Worm (Caenorhabditis elegans): ENCODE results near the gene arf-5.

arf-5 gene

DNA sequence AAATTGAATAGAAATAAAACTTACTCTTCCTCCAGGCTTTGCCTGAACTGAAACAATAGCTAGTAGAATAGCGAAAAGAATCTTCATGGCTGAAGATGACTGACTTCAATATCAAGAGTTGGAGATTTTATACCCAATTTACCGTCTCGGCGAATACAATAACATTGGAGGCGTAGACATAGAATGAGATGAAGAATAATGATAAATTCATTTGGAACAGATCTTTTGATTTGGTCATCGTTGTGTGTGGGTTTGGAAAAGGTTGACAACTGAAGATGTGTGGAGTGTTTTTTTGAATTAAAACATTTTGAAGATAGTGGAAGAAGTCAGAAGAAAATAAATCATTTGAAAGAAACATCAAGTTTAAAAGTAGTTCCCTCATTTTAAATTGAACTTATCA, 6.1 kb upstream of the arf-5 start, which contains the start of gene F57H12.6:
TSS of gene F57H12.6 (minus strand) at position 101 of the 400 bp plus-strand sequence.
- TF ChIP-seq unc-39 (tag; optimal IDR thresholded peaks at IDR 0.05), result no peak
- no peak for TF ChIP-seq ama-1 (optimal IDR thresholded peaks at IDR 0.05)
- TF ChIP-seq eor-1 (tag; optimal IDR thresholded peaks at IDR 0.05), result no peak
- TF ChIP-seq hmg-11 (tag; optimal IDR thresholded peaks at IDR 0.05), result no peak
- TF ChIP-seq sea-2 (GFP tag; optimal IDR thresholded peaks at IDR 0.05), result no peak
- no peak for TF ChIP-seq nhr-11 (tag; optimal IDR thresholded peaks at IDR 0.05)
- no peak for TF ChIP-seq zag-1 (tag; optimal IDR thresholded peaks at IDR 0.05)
- TF ChIP-seq mdl-1 (tag; optimal IDR thresholded peaks at IDR 0.05), result no peak
- no peak for TF ChIP-seq lsy-12 (tag; optimal IDR thresholded peaks at IDR 0.05)
- TF ChIP-seq daf-12 (tag; optimal IDR thresholded peaks at IDR 0.05), result no peak
- no peak for TF ChIP-seq elt-3 (tag; optimal IDR thresholded peaks at IDR 0.05)
- no peak for TF ChIP-seq R02D3.7 (tag; optimal IDR thresholded peaks at IDR 0.05)
- no peak for TF ChIP-seq skn-1 (tag; optimal IDR thresholded peaks at IDR 0.05)
- no peak for TF ChIP-seq ztf-4 (tag; optimal IDR thresholded peaks at IDR 0.05)
- TF ChIP-seq elt-1 (tag; optimal IDR thresholded peaks at IDR 0.05), result no peak
- no peak for TF ChIP-seq mml-1 (tag; optimal IDR thresholded peaks at IDR 0.05)
- TF ChIP-seq jun-1 (tag; optimal IDR thresholded peaks at IDR 0.05), result no peak
- TF ChIP-seq snpc-4 (tag; optimal IDR thresholded peaks at IDR 0.05), result no peak

- TF ChIP-seq nhr-25 (tag; optimal IDR thresholded peaks at IDR 0.05), result peak; percentile 14
- TF ChIP-seq ceh-28 (tag; optimal IDR thresholded peaks at IDR 0.05), result no peak
These were observed 4.8 kb upstream of the arf-5 start, which contains the start of gene ora-1 for ce11 chrIV:7977452-7977940. ora-1 (plus strand) TSS chrIV:7977890.

DNA sequence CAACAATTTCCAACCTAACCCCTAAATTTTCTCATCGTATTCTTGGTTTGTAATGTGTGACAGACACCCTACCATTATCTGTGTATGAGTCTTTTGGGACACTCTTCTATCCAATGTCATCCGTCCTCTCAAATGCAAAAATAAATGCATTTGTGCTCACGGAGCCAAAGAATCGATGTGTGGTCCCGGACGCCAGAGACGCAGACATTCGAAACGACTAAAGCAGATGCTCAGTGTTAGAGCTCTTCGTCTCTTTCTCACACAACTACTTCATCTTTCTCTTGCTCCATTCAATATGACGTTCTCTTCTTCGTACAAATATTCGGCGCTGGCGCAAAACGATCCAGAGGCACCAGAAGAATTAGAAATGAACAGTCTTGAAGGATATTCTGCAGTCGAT, 2.7 kb upstream of the arf-5 start, which contains the start of gene unc-24:
TSS of gene unc-24 (plus strand) at position 283 of the 400 bp plus-strand sequence.
- TF ChIP-seq egl-27 (tag; optimal IDR thresholded peaks at IDR 0.05) (no peak), lin-15B (tag; optimal IDR thresholded peaks at IDR 0.05) (peak; percentile 22), nfya-1 (tag; optimal IDR thresholded peaks at IDR 0.05; ENCODE audit: insufficient read depth) (peak; percentile 63), R02D3.7 (tag; optimal IDR thresholded peaks at IDR 0.05) (no peak), ceh-28 (tag; optimal IDR thresholded peaks at IDR 0.05) (no peak), elt-3 (tag; optimal IDR thresholded peaks at IDR 0.05) (no peak), lin-39 (tag; optimal IDR thresholded peaks at IDR 0.05) (peak; percentile 74), jun-1 (tag; optimal IDR thresholded peaks at IDR 0.05) (no peak), hmg-11 (tag; optimal IDR thresholded peaks at IDR 0.05) (peak; percentile 20), nhr-77 (tag; optimal IDR thresholded peaks at IDR 0.05) (no peak), aly-2 (tag; optimal IDR thresholded peaks at IDR 0.05) (no peak), sea-2 (GFP tag; optimal IDR thresholded peaks at IDR 0.05) (no peak), nhr-23 (tag; optimal IDR thresholded peaks at IDR 0.05) (no peak), ZK546.5 (tag; optimal IDR thresholded peaks at IDR 0.05) (no peak), ztf-11 (tag; optimal IDR thresholded peaks at IDR 0.05) (no peak), mdl-1 (tag; optimal IDR thresholded peaks at IDR 0.05) (no peak)

- TF ChIP-seq ama-1 (optimal IDR thresholded peaks at IDR 0.05) (peak; percentile 60), elt-1 (tag; optimal IDR thresholded peaks at IDR 0.05) (peak; percentile 83), nhr-25 (tag; optimal IDR thresholded peaks at IDR 0.05) (peak; percentile 29), nhr-237 (tag; optimal IDR thresholded peaks at IDR 0.05) (no peak), nhr-12 (tag; optimal IDR thresholded peaks at IDR 0.05) (no peak)
These were observed 695 bp downstream of the arf-5 start for ce11 chrIV:7983021-7983420.

DNA sequence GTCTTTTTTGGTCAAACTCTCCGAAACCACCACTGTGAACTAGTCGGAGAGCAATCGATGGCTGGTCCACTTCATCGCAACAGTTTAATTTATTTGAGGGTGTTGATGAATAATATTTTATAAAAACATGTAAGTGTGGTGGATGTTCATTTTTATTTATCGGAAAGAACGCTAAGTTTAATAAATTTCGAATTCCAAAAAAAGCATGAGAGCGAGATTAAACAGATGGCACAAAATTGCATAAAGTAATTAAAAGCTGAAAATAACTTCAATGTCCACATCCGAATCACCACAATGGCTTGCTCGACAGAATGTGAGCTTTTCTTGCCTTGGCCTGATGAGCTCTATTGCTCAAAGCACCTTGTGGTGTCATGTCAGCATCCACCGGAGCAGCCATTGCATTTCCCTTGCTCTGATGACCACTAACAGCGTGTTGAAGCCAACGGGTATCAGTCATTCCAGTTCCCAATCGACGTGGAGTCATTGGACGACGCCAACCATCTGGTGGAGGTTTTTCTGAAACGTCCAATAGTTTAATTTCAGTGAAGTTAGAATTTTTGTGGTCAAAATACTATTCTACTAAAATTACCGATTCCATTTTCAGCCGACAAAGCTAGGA, 1.5 kb downstream of the arf-5 start:
- TF ChIP-seq hmg-11 (tag; optimal IDR thresholded peaks at IDR 0.05) (peak; percentile 22), nhr-11 (tag; optimal IDR thresholded peaks at IDR 0.05) (no peak), lsy-12 (tag; optimal IDR thresholded peaks at IDR 0.05) (peak; percentile 68), nhr-77 (tag; optimal IDR thresholded peaks at IDR 0.05) (no peak), ama-1 (optimal IDR thresholded peaks at IDR 0.05) (peak; percentile 41), elt-2 (tag; optimal IDR thresholded peaks at IDR 0.05) (peak; percentile 3), zag-1 (tag; optimal IDR thresholded peaks at IDR 0.05) (no peak), mml-1 (tag; optimal IDR thresholded peaks at IDR 0.05) (no peak), nhr-43 (tag; optimal IDR thresholded peaks at IDR 0.05; ENCODE audit: poor library complexity, severe bottlenecking) (peak; percentile 58), tbx-2 (tag; optimal IDR thresholded peaks at IDR 0.05) (peak; percentile 19), snpc-4 (tag; optimal IDR thresholded peaks at IDR 0.05) (no peak)
